Worm (Caenorhabditis elegans): ENCODE data around the gene pho-7.

pho-7 gene

DNA sequence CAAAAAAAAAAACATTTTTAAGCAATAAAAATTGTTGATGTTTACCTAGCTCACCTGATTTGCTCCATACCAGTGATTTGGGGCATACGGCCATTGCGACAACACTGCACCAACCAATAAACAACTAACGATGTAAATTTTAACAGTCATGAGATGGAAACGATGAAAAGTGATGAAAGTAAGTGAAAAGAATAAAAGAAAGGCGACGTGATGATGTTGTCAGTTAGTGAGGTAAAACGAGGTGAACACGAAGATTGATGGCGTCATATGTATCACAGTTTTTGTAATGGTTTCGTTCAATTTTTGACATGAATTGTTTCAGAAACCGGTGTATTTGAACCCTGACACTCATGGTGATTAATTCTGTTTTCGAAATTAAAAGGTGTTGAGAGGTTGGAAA lies 10.0 kb upstream of the pho-7 start, which contains the start of gene K09C8.7:
Gene K09C8.7 (minus strand): TSS at position 226 of the 400 bp plus-strand sequence.
- TF ChIP-seq sptf-1 (tag; optimal IDR thresholded peaks at IDR 0.05) (no peak), unc-62 (GFP tag; optimal IDR thresholded peaks at IDR 0.05) (no peak), unc-39 (tag; optimal IDR thresholded peaks at IDR 0.05) (no peak), nhr-237 (tag; optimal IDR thresholded peaks at IDR 0.05) (no peak), cnd-1 (tag; optimal IDR thresholded peaks at IDR 0.05) (no peak), nhr-2 (tag; optimal IDR thresholded peaks at IDR 0.05) (no peak), mls-2 (tag; optimal IDR thresholded peaks at IDR 0.05) (no peak), lsy-2 (tag; optimal IDR thresholded peaks at IDR 0.05) (no peak), ztf-11 (tag; optimal IDR thresholded peaks at IDR 0.05) (no peak), ceh-83 (GFP tag; optimal IDR thresholded peaks at IDR 0.05) (no peak), bed-3 (GFP tag; optimal IDR thresholded peaks at IDR 0.05) (no peak), tbx-8 (GFP tag; optimal IDR thresholded peaks at IDR 0.05) (no peak), ceh-43 (GFP tag; optimal IDR thresholded peaks at IDR 0.05) (no peak), snpc-4 (tag; optimal IDR thresholded peaks at IDR 0.05) (no peak), elt-1 (tag; optimal IDR thresholded peaks at IDR 0.05; ENCODE audit: borderline replicate concordance, insufficient read depth) (no peak), hlh-1 (tag; optimal IDR thresholded peaks at IDR 0.05) (no peak)

DNA sequence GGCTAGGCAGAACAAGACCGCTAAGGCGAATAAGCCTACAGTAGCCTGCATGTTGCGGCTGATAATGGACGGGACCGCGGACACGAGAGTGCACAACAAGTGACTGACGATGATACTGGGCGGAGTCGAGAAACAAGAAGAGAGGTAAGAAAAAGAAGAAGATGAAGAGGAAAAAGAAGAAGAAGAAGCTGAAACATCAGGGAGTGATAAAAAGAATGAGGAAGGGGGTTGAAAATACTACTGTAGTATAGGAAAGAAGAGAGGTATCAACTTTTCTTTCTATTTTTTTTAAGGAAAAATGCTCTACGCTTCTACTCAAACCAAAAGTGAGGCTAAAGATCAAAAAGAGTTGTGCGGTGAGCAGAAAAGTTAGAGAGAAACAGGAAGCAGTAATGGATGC lies 7.7 kb upstream of the pho-7 start, which contains the start of gene T21B6.3:
Gene T21B6.3 (minus strand): TSS at position 101 of the 400 bp plus-strand sequence.
- TF ChIP-seq blmp-1 (tag; optimal IDR thresholded peaks at IDR 0.05) (no peak), nhr-2 (tag; optimal IDR thresholded peaks at IDR 0.05) (no peak), pha-4 (tag; optimal IDR thresholded peaks at IDR 0.05) (no peak), lin-13 (tag; optimal IDR thresholded peaks at IDR 0.05) (no peak), elt-3 (tag; optimal IDR thresholded peaks at IDR 0.05) (no peak), ceh-39 (tag; optimal IDR thresholded peaks at IDR 0.05) (no peak), elt-1 (tag; optimal IDR thresholded peaks at IDR 0.05; ENCODE audit: borderline replicate concordance, insufficient read depth) (no peak), hlh-1 (tag; optimal IDR thresholded peaks at IDR 0.05) (no peak), zip-8 (tag; optimal IDR thresholded peaks at IDR 0.05) (no peak), ceh-43 (GFP tag; optimal IDR thresholded peaks at IDR 0.05) (no peak), lsy-2 (tag; optimal IDR thresholded peaks at IDR 0.05) (no peak), sem-2 (GFP tag; optimal IDR thresholded peaks at IDR 0.05) (no peak), mls-2 (tag; optimal IDR thresholded peaks at IDR 0.05) (no peak), sptf-1 (tag; optimal IDR thresholded peaks at IDR 0.05) (no peak), cnd-1 (tag; optimal IDR thresholded peaks at IDR 0.05) (no peak), unc-62 (GFP tag; optimal IDR thresholded peaks at IDR 0.05) (no peak)

DNA sequence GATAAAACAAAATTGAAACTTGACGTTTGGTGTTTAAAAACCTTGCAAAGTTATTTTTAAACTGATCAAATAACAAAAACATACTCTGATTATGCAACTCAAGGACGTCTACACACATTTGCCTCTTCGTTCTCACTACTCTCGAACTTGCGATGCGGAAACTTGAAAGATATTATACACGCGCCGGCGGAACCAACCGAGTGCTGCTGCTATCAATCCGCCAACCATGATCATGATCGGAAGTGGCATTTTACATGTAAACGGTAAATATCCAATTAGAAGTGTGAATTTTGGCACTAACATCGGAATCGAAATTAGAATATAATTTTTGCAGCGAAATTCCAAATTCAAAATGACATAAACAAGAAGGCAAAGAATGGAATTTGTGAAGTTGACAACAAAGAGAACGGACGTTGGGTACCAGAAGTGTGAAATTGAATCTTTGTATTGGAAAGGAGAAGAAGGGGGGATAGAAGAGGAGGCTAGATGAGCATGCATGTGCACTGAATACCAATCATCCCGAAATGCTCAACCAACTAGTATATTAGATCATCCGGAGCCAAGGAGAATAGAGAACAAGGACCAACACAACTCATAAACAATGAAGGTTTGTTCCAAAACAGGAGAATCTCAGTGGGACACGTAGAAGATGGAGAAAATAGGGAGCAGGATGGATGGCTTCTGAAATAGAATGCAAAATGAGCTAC lies 7.7 kb downstream of the pho-7 start:
- peak; percentile 79 for TF ChIP-seq ces-1 (GFP tag; optimal IDR thresholded peaks at IDR 0.05)
- TF ChIP-seq bed-3 (GFP tag; optimal IDR thresholded peaks at IDR 0.05): no peak

DNA sequence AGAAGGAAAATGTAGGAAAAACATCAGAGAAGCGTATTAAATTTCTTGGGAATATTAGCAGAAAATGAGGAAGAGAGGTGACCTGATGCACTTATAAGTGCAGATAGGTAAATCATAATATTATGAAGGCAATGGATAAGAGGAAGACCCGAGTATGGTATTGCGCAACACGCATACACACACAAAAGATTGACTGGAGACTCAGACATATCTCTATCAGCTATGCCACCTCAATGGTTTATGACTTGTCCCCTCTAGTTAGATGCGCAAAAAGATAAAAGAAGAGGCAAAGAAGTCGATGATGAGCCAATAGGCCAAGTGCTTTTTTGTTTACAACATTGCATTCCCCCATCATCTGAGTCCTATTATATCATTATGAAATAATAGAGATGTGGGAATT lies 9.1 kb downstream of the pho-7 start:
- TF ChIP-seq ceh-83 (GFP tag; optimal IDR thresholded peaks at IDR 0.05) (no peak), lin-32 (GFP tag; optimal IDR thresholded peaks at IDR 0.05) (no peak), mep-1 (tag; optimal IDR thresholded peaks at IDR 0.05) (no peak), zip-8 (tag; optimal IDR thresholded peaks at IDR 0.05) (peak; percentile 88), nhr-76 (tag; optimal IDR thresholded peaks at IDR 0.05) (no peak), ham-2 (GFP tag; optimal IDR thresholded peaks at IDR 0.05) (peak; percentile 32), nhr-2 (tag; optimal IDR thresholded peaks at IDR 0.05) (peak; percentile 86), blmp-1 (tag; optimal IDR thresholded peaks at IDR 0.05) (no peak), unc-39 (tag; optimal IDR thresholded peaks at IDR 0.05) (no peak), pha-4 (tag; optimal IDR thresholded peaks at IDR 0.05) (no peak), mab-5 (tag; optimal IDR thresholded peaks at IDR 0.05) (no peak), cnd-1 (tag; optimal IDR thresholded peaks at IDR 0.05) (no peak), unc-62 (GFP tag; optimal IDR thresholded peaks at IDR 0.05) (peak; percentile 66), elt-1 (tag; optimal IDR thresholded peaks at IDR 0.05; ENCODE audit: borderline replicate concordance, insufficient read depth) (peak; percentile 91), nhr-237 (tag; optimal IDR thresholded peaks at IDR 0.05) (no peak), sem-2 (GFP tag; optimal IDR thresholded peaks at IDR 0.05) (no peak), lsy-2 (tag; optimal IDR thresholded peaks at IDR 0.05) (no peak), lin-13 (tag; optimal IDR thresholded peaks at IDR 0.05) (no peak)

DNA sequence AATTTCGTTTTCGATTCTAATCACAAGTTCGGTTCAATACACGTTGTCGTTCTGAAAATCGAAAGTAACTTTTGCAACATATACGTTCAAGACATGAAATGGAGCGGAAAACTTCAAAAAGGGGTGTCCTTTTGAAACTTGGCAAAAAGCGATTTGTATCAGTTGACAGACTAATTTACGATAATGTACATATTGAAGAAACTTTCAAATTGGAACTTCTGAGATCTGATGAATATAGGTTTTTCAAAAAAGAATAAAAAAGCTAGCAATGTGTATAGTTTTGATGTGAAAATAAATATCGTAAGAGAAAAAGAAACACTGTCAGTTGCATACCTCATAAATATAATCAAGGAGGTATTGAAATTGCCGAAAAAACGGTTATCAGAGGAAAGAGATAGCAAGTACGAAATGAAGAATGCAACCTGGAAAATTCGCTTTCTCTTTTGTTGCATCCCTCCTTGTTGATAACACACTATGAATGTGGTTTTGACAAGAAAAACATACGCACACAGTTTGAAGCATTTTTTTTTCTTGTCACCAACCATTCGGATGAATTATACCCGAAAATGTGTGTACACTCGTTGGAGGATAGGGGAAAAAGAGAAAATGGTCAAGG lies 12.1 kb downstream of the pho-7 start, which contains the start of gene dgn-1:
Gene dgn-1 (minus strand): TSS at position 51 of the 616 bp plus-strand sequence.
- TF ChIP-seq ham-2 (GFP tag; optimal IDR thresholded peaks at IDR 0.05): no peak
- no peak for TF ChIP-seq lsy-2 (tag; optimal IDR thresholded peaks at IDR 0.05)
- no peak for TF ChIP-seq snpc-4 (tag; optimal IDR thresholded peaks at IDR 0.05)
- no peak for TF ChIP-seq sptf-1 (tag; optimal IDR thresholded peaks at IDR 0.05)
- TF ChIP-seq nhr-2 (tag; optimal IDR thresholded peaks at IDR 0.05): no peak
- TF ChIP-seq M03D4.4 (tag; optimal IDR thresholded peaks at IDR 0.05): no peak
- TF ChIP-seq nhr-76 (tag; optimal IDR thresholded peaks at IDR 0.05): no peak
